Worm (Caenorhabditis elegans): ENCODE data around the gene C03B1.9.

DNA sequence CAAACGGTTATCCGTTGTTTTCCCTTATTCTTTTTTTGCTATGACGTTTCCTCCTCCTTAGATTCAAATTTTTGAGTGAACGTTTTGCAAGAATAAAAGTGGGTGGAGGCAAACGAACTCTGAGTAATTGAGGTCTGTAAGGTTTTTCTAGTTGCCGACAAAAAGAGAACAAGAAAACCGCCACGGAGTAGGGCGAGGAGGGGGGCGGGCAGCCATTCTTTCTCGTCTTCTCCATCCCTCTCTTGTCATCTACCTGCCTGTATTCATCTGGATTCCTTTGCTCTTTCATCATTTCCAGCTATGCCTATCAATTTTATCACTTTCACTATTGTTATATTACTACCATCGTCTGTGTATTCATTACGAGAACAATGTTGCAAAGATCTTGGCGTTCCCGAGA, 38.3 kb upstream of the C03B1.9 start, which contains the start of gene igdb-3:
- TF ChIP-seq sptf-1 (tag; optimal IDR thresholded peaks at IDR 0.05): no peak
- no peak for TF ChIP-seq ceh-83 (GFP tag; optimal IDR thresholded peaks at IDR 0.05)
- TF ChIP-seq ceh-43 (GFP tag; optimal IDR thresholded peaks at IDR 0.05): no peak

All from whole organism, mixed stage, embryonic.